Worm (Caenorhabditis elegans): ENCODE measurements around the gene Y41D4B.1.

The Y41D4B.1 gene

ce11 chrIV:1699599-1699998, 27.1 kb downstream of the Y41D4B.1 start, which contains the start of gene bus-2:
Gene bus-2 (plus strand): TSS chrIV:1699899.
- TF ChIP-seq tbx-37 (GFP tag; conservative IDR thresholded peaks at IDR 0.05), result no peak
- no peak for TF ChIP-seq scrt-1 (GFP tag; IDR thresholded peaks at IDR 0.05)
- no peak for TF ChIP-seq ets-7 (tag; optimal IDR thresholded peaks at IDR 0.05)
- TF ChIP-seq aly-1 (tag; optimal IDR thresholded peaks at IDR 0.05), result no peak
- no peak for TF ChIP-seq tra-4 (tag; optimal IDR thresholded peaks at IDR 0.05)
- TF ChIP-seq sea-1 (GFP tag; conservative IDR thresholded peaks at IDR 0.05), result no peak
- TF ChIP-seq ceh-36 (tag; optimal IDR thresholded peaks at IDR 0.05), result no peak
- no peak for TF ChIP-seq hmg-4 (GFP tag; optimal IDR thresholded peaks at IDR 0.05)
- TF ChIP-seq tbx-11 (GFP tag; IDR thresholded peaks at IDR 0.05), result no peak
- no peak for TF ChIP-seq ceh-13 (GFP tag; optimal IDR thresholded peaks at IDR 0.05)
- TF ChIP-seq pes-1 (GFP tag; IDR thresholded peaks at IDR 0.05), result no peak
- no peak for TF ChIP-seq flt-1 (GFP tag; IDR thresholded peaks at IDR 0.05)
- no peak for TF ChIP-seq F13C5.2 (tag; optimal IDR thresholded peaks at IDR 0.05)
- TF ChIP-seq ama-1 (optimal IDR thresholded peaks at IDR 0.05), result no peak
- TF ChIP-seq hnd-1 (tag; optimal IDR thresholded peaks at IDR 0.05), result no peak
- no peak for TF ChIP-seq hmbx-1 (tag; optimal IDR thresholded peaks at IDR 0.05)
- TF ChIP-seq B0310.2 (tag; optimal IDR thresholded peaks at IDR 0.05), result no peak

ce11 chrIV:1706996-1707395, 34.5 kb downstream of the Y41D4B.1 start, which contains the start of gene K08D12.4:
Gene K08D12.4 (plus strand): TSS chrIV:1707296.
- TF ChIP-seq sea-1 (GFP tag; conservative IDR thresholded peaks at IDR 0.05) (no peak), hmbx-1 (tag; optimal IDR thresholded peaks at IDR 0.05) (no peak), flt-1 (GFP tag; IDR thresholded peaks at IDR 0.05) (no peak), scrt-1 (GFP tag; IDR thresholded peaks at IDR 0.05) (no peak), hnd-1 (tag; optimal IDR thresholded peaks at IDR 0.05) (no peak), aly-1 (tag; optimal IDR thresholded peaks at IDR 0.05) (no peak), ets-7 (tag; optimal IDR thresholded peaks at IDR 0.05) (no peak), ama-1 (optimal IDR thresholded peaks at IDR 0.05) (no peak), B0310.2 (tag; optimal IDR thresholded peaks at IDR 0.05) (no peak), tbx-37 (GFP tag; conservative IDR thresholded peaks at IDR 0.05) (no peak), tbx-11 (GFP tag; IDR thresholded peaks at IDR 0.05) (no peak)

- no peak for TF ChIP-seq scrt-1 (GFP tag; IDR thresholded peaks at IDR 0.05)
- no peak for TF ChIP-seq flt-1 (GFP tag; IDR thresholded peaks at IDR 0.05)
- no peak for TF ChIP-seq sea-1 (GFP tag; conservative IDR thresholded peaks at IDR 0.05)
- no peak for TF ChIP-seq tra-4 (tag; optimal IDR thresholded peaks at IDR 0.05)
- TF ChIP-seq aly-1 (tag; optimal IDR thresholded peaks at IDR 0.05), result no peak
- no peak for TF ChIP-seq tbx-11 (GFP tag; IDR thresholded peaks at IDR 0.05)
- no peak for TF ChIP-seq ama-1 (optimal IDR thresholded peaks at IDR 0.05)
- TF ChIP-seq F13C5.2 (tag; optimal IDR thresholded peaks at IDR 0.05), result no peak
- no peak for TF ChIP-seq B0310.2 (tag; optimal IDR thresholded peaks at IDR 0.05)
- no peak for TF ChIP-seq tbx-37 (GFP tag; conservative IDR thresholded peaks at IDR 0.05)
- no peak for TF ChIP-seq hnd-1 (tag; optimal IDR thresholded peaks at IDR 0.05)
Observed at ce11 chrIV:1707960-1708359, 35.5 kb downstream of the Y41D4B.1 start.

ce11 chrIV:1708426-1708826, 35.9 kb downstream of the Y41D4B.1 start:
- no peak for TF ChIP-seq sea-1 (GFP tag; conservative IDR thresholded peaks at IDR 0.05)
- no peak for TF ChIP-seq ets-7 (tag; optimal IDR thresholded peaks at IDR 0.05)
- TF ChIP-seq F13C5.2 (tag; optimal IDR thresholded peaks at IDR 0.05), result no peak
- no peak for TF ChIP-seq aly-1 (tag; optimal IDR thresholded peaks at IDR 0.05)
- no peak for TF ChIP-seq ama-1 (optimal IDR thresholded peaks at IDR 0.05)
- TF ChIP-seq B0310.2 (tag; optimal IDR thresholded peaks at IDR 0.05), result no peak
- TF ChIP-seq tbx-11 (GFP tag; IDR thresholded peaks at IDR 0.05), result no peak
- TF ChIP-seq hnd-1 (tag; optimal IDR thresholded peaks at IDR 0.05), result no peak
- TF ChIP-seq hmg-4 (GFP tag; optimal IDR thresholded peaks at IDR 0.05), result no peak
- no peak for TF ChIP-seq tbx-37 (GFP tag; conservative IDR thresholded peaks at IDR 0.05)
- TF ChIP-seq ceh-36 (tag; optimal IDR thresholded peaks at IDR 0.05), result no peak
- no peak for TF ChIP-seq ceh-13 (GFP tag; optimal IDR thresholded peaks at IDR 0.05)

- TF ChIP-seq ets-7 (tag; optimal IDR thresholded peaks at IDR 0.05) (no peak), hmbx-1 (tag; optimal IDR thresholded peaks at IDR 0.05) (no peak), ceh-13 (GFP tag; optimal IDR thresholded peaks at IDR 0.05) (no peak), tbx-37 (GFP tag; conservative IDR thresholded peaks at IDR 0.05) (no peak), pes-1 (GFP tag; IDR thresholded peaks at IDR 0.05) (no peak), scrt-1 (GFP tag; IDR thresholded peaks at IDR 0.05) (no peak), hnd-1 (tag; optimal IDR thresholded peaks at IDR 0.05) (no peak), flt-1 (GFP tag; IDR thresholded peaks at IDR 0.05) (no peak), tra-4 (tag; optimal IDR thresholded peaks at IDR 0.05) (no peak), B0310.2 (tag; optimal IDR thresholded peaks at IDR 0.05) (no peak), sea-1 (GFP tag; conservative IDR thresholded peaks at IDR 0.05) (no peak), ama-1 (optimal IDR thresholded peaks at IDR 0.05) (no peak), F13C5.2 (tag; optimal IDR thresholded peaks at IDR 0.05) (no peak), ceh-36 (tag; optimal IDR thresholded peaks at IDR 0.05) (no peak), tbx-11 (GFP tag; IDR thresholded peaks at IDR 0.05) (no peak), hmg-4 (GFP tag; optimal IDR thresholded peaks at IDR 0.05) (no peak)
Observed at ce11 chrIV:1709002-1709401, 36.5 kb downstream of the Y41D4B.1 start.

ce11 chrIV:1709695-1710315, 37.3 kb downstream of the Y41D4B.1 start, which contains the start of the genes pbs-1 and K08D12.3:
Gene pbs-1 (minus strand): TSS chrIV:1709745.
Gene K08D12.3 (plus strand): TSS chrIV:1710265.
- TF ChIP-seq tra-4 (tag; optimal IDR thresholded peaks at IDR 0.05), result no peak
- no peak for TF ChIP-seq F13C5.2 (tag; optimal IDR thresholded peaks at IDR 0.05)
- TF ChIP-seq pes-1 (GFP tag; IDR thresholded peaks at IDR 0.05), result no peak
- TF ChIP-seq ceh-36 (tag; optimal IDR thresholded peaks at IDR 0.05), result no peak
- TF ChIP-seq ets-7 (tag; optimal IDR thresholded peaks at IDR 0.05), result no peak
- TF ChIP-seq scrt-1 (GFP tag; IDR thresholded peaks at IDR 0.05), result no peak
- TF ChIP-seq ceh-13 (GFP tag; optimal IDR thresholded peaks at IDR 0.05), result no peak

- TF ChIP-seq hmbx-1 (tag; optimal IDR thresholded peaks at IDR 0.05), result no peak
- TF ChIP-seq tbx-37 (GFP tag; conservative IDR thresholded peaks at IDR 0.05), result no peak
- no peak for TF ChIP-seq flt-1 (GFP tag; IDR thresholded peaks at IDR 0.05)
- no peak for TF ChIP-seq pes-1 (GFP tag; IDR thresholded peaks at IDR 0.05)
- TF ChIP-seq aly-1 (tag; optimal IDR thresholded peaks at IDR 0.05), result no peak
- no peak for TF ChIP-seq tra-4 (tag; optimal IDR thresholded peaks at IDR 0.05)
- no peak for TF ChIP-seq scrt-1 (GFP tag; IDR thresholded peaks at IDR 0.05)
- TF ChIP-seq F13C5.2 (tag; optimal IDR thresholded peaks at IDR 0.05), result no peak
- TF ChIP-seq ama-1 (optimal IDR thresholded peaks at IDR 0.05), result no peak
- TF ChIP-seq tbx-11 (GFP tag; IDR thresholded peaks at IDR 0.05), result no peak
- no peak for TF ChIP-seq hnd-1 (tag; optimal IDR thresholded peaks at IDR 0.05)
- no peak for TF ChIP-seq ets-7 (tag; optimal IDR thresholded peaks at IDR 0.05)
- TF ChIP-seq B0310.2 (tag; optimal IDR thresholded peaks at IDR 0.05), result no peak
- TF ChIP-seq ceh-36 (tag; optimal IDR thresholded peaks at IDR 0.05), result no peak
- no peak for TF ChIP-seq hmg-4 (GFP tag; optimal IDR thresholded peaks at IDR 0.05)
- TF ChIP-seq ceh-13 (GFP tag; optimal IDR thresholded peaks at IDR 0.05), result no peak
- no peak for TF ChIP-seq sea-1 (GFP tag; conservative IDR thresholded peaks at IDR 0.05)
Observed at ce11 chrIV:1710535-1710934, 38.0 kb downstream of the Y41D4B.1 start.
